Fruit fly (Drosophila melanogaster): ENCODE measurements around the gene CG15056.
A peak's percentile ranks its signal among the peaks of the same experiment; 100 is the strongest.

CG15056 gene

DNA sequence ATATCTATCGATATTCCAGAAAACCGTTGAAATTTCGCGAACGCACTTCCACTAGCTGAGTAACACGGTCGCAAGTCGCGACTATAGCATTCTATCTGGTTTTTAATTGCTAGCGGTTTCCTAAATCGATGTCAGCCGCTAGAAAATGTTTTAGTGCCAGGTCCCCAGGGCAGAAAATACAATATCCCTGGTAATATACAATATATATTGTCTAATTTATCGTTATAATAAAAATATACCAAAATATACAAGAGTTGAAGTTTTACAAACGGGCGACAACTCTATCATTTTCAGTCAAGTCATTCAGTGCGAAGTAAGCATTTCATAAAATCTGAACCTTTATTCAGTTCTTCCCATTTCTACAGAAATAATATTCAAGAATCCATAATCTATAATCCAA, at the start of gene CG15056:
Gene CG15056 (plus strand): TSS at position 301 of the 400 bp plus-strand sequence.
- no peak for TF ChIP-seq psq (optimal IDR thresholded peaks at IDR 0.05)
- TF ChIP-seq Dll (optimal IDR thresholded peaks at IDR 0.05): no peak
- no peak for TF ChIP-seq CG8478 (optimal IDR thresholded peaks at IDR 0.05)
- TF ChIP-seq pan (optimal IDR thresholded peaks at IDR 0.05): no peak
- no peak for TF ChIP-seq usp (GFP tag; optimal IDR thresholded peaks at IDR 0.05)
- TF ChIP-seq EcR (GFP tag; optimal IDR thresholded peaks at IDR 0.05): no peak

DNA sequence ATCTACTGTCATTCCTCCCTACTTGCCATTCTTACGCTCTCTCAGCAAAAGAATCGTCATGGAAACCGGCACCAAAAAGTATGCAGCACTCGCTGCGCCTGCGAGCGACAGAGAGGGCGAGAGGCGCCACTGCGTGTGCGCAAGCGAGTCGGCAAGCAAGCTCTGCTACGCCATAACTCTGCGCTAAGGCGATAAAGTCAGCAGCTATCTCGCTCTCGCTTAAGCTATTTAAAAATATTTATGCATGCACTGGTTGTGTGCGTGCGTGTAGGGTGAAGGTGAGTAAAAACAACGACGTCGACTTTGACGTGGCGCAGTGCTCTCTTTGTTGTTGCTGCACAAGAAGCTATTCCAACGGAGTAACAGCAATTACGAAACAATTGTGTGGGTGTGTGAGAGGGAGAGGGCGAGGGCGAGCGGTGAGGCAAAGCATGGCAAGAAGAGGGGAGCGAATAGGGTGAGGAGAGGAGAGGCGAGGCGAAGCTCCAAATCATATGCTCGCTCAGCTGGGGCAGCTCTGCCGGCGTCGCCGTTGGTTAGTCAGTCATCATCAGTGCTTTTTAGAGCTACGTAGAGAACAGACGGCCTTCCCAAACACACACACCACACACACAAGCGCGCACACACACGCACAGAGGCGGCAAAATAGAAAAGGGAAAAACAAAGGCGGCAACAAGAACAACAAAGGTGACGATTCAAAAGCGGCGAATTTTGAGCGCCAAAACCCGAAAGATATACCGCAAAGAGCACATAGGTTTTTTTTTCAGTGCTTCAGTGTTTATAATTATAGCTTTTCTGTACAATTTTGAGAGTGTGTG, 49.0 kb upstream of the CG15056 start, which contains the start of gene CrebB:
Gene CrebB (plus strand): TSS at position 325 of the 818 bp plus-strand sequence.
- TF ChIP-seq pan (optimal IDR thresholded peaks at IDR 0.05): no peak
- TF ChIP-seq Dll (optimal IDR thresholded peaks at IDR 0.05): no peak
- TF ChIP-seq CG8478 (optimal IDR thresholded peaks at IDR 0.05): peak; percentile 71
- TF ChIP-seq EcR (GFP tag; optimal IDR thresholded peaks at IDR 0.05): no peak
- no peak for TF ChIP-seq usp (GFP tag; optimal IDR thresholded peaks at IDR 0.05)

DNA sequence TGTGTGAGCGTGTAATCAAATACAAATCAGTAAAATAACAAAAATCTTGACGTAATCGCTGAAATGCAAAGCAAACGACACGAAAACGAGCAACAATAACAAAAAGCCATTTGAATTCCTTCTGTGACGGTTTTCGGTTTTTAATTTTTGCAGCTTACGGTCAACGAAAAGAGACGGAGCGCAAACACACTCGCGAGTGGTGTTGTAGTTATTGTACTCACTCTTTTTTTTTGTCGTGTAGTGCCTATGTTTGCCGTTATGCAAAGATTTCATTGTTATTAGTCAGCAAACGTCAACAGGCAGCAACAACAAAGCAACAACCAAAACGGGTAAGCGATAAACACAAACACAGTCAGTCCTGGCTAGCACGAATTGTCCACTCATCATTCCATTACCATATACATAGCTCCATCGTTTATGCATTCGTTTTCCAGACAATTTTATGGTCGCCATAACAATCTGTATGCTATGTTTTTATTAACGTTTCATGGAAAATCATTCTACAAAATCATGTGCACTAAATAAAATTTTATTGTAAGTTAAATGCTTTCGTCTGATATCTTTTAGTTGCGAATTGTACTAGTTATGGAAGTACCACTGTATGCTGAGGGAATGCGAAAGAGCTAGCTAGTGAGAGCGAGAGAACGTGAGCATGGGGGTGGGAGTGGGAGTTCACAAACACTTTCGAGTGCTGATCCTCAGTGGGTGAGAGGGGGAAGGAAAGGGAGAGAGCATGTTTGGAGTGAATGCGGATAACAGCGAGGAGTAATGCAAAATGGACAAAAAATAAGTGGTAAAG, 48.2 kb upstream of the CG15056 start:
- TF ChIP-seq usp (GFP tag; optimal IDR thresholded peaks at IDR 0.05) (no peak), Dll (optimal IDR thresholded peaks at IDR 0.05) (no peak), CG8478 (optimal IDR thresholded peaks at IDR 0.05) (no peak), pan (optimal IDR thresholded peaks at IDR 0.05) (no peak), EcR (GFP tag; optimal IDR thresholded peaks at IDR 0.05) (no peak), psq (optimal IDR thresholded peaks at IDR 0.05) (no peak)

- TF ChIP-seq Dll (optimal IDR thresholded peaks at IDR 0.05) (no peak), usp (GFP tag; optimal IDR thresholded peaks at IDR 0.05) (no peak), CG8478 (optimal IDR thresholded peaks at IDR 0.05) (peak; percentile 40), psq (optimal IDR thresholded peaks at IDR 0.05) (no peak)
Observed at dm6 chrX:18367806-18368643, 47.2 kb upstream of the CG15056 start.

- TF ChIP-seq psq (optimal IDR thresholded peaks at IDR 0.05) (no peak), EcR (GFP tag; optimal IDR thresholded peaks at IDR 0.05) (no peak), Dll (optimal IDR thresholded peaks at IDR 0.05) (no peak), CG8478 (optimal IDR thresholded peaks at IDR 0.05) (no peak), pan (optimal IDR thresholded peaks at IDR 0.05) (no peak), usp (GFP tag; optimal IDR thresholded peaks at IDR 0.05) (no peak)
Observed at dm6 chrX:18368644-18368998, 46.6 kb upstream of the CG15056 start.

dm6 chrX:18369767-18370166, 45.4 kb upstream of the CG15056 start:
- TF ChIP-seq psq (optimal IDR thresholded peaks at IDR 0.05): no peak
- TF ChIP-seq pan (optimal IDR thresholded peaks at IDR 0.05): no peak
- TF ChIP-seq Dll (optimal IDR thresholded peaks at IDR 0.05): no peak
- TF ChIP-seq EcR (GFP tag; optimal IDR thresholded peaks at IDR 0.05): no peak
- no peak for TF ChIP-seq CG8478 (optimal IDR thresholded peaks at IDR 0.05)
- TF ChIP-seq usp (GFP tag; optimal IDR thresholded peaks at IDR 0.05): no peak

- peak; percentile 76 for TF ChIP-seq CG8478 (optimal IDR thresholded peaks at IDR 0.05)
- no peak for TF ChIP-seq usp (GFP tag; optimal IDR thresholded peaks at IDR 0.05)
- TF ChIP-seq Dll (optimal IDR thresholded peaks at IDR 0.05): peak; percentile 95
- TF ChIP-seq psq (optimal IDR thresholded peaks at IDR 0.05): no peak
Observed at dm6 chrX:18370775-18371735, 44.2 kb upstream of the CG15056 start.

DNA sequence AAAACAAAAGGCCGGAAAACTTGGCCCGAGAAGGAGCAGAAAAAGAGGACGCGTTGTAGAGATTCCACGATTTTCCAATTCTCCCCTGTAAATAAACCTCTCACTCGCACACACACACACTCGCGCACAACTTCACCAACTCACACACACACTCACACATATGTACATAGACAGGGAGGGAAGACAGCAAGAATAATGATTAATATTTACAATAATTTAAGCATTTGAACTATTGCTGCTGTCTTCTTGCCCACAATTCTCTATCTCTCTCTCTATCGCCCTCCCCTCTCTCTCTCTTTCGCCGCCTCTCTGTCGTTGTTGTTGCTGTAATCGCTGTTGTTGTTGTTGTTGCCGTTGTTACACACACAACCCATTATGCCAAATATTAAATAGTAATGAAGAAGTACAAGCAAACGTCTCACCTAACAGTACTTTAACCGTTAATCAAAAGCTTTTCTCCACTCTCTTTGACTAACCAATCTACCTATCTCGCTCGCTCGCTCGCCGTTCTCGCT, 40.7 kb upstream of the CG15056 start:
- TF ChIP-seq pan (optimal IDR thresholded peaks at IDR 0.05) (no peak), psq (optimal IDR thresholded peaks at IDR 0.05) (no peak), Dll (optimal IDR thresholded peaks at IDR 0.05) (no peak), CG8478 (optimal IDR thresholded peaks at IDR 0.05) (no peak), EcR (GFP tag; optimal IDR thresholded peaks at IDR 0.05) (no peak), usp (GFP tag; optimal IDR thresholded peaks at IDR 0.05) (no peak)

DNA sequence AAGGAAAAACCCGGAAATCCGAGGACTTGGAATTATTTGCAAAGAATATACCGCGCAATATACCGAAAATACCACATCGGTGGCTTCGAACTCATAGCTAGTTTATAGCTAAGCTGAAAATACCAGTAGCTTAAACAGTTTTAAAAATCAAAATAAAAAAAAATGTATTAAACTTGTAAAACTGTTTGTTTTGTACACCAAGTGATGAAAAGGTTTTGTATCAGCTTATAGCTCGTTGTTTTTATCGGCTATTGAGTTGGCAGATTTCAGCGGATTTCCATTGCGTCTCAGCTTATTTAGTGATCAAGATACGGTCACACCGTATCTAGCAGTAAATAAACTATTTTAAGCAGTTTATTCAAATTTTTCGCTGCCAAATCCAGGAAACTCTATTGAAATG, 35.4 kb upstream of the CG15056 start, which contains the start of the genes por and CG6179:
Gene por (minus strand): TSS at position 64 of the 400 bp plus-strand sequence.
Gene CG6179 (plus strand): TSS at position 292 of the 400 bp plus-strand sequence.
- no peak for TF ChIP-seq Dll (optimal IDR thresholded peaks at IDR 0.05)
- TF ChIP-seq CG8478 (optimal IDR thresholded peaks at IDR 0.05): no peak
- no peak for TF ChIP-seq psq (optimal IDR thresholded peaks at IDR 0.05)
- TF ChIP-seq EcR (GFP tag; optimal IDR thresholded peaks at IDR 0.05): no peak
- TF ChIP-seq usp (GFP tag; optimal IDR thresholded peaks at IDR 0.05): no peak
- no peak for TF ChIP-seq pan (optimal IDR thresholded peaks at IDR 0.05)

DNA sequence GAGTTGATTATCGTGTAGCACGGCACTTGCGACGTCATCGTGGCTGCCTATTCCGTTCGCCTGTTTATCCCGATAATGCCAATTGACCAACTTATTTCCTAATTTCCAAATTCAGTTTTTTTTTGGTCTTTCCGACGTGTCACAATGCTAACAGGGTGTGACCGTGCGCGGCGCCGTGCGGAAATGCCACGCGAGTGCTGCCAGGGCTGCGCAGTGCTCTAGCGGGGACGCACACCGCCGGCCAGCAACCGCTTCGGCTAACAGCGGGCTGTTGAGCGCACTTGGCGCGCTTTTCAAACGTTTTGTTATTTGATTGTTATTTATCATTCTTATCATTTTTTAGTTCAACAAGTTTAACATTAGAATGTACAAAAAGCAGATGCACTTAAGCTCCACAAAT, 30.2 kb upstream of the CG15056 start, which contains the start of gene betaCOP:
Gene betaCOP (minus strand): TSS at position 187 of the 400 bp plus-strand sequence.
- no peak for TF ChIP-seq Dll (optimal IDR thresholded peaks at IDR 0.05)
- no peak for TF ChIP-seq EcR (GFP tag; optimal IDR thresholded peaks at IDR 0.05)
- TF ChIP-seq usp (GFP tag; optimal IDR thresholded peaks at IDR 0.05): no peak
- no peak for TF ChIP-seq pan (optimal IDR thresholded peaks at IDR 0.05)
- no peak for TF ChIP-seq psq (optimal IDR thresholded peaks at IDR 0.05)
- TF ChIP-seq CG8478 (optimal IDR thresholded peaks at IDR 0.05): no peak
